Worm (Caenorhabditis elegans): ENCODE data around the gene ncx-7.

Gene ncx-7

DNA sequence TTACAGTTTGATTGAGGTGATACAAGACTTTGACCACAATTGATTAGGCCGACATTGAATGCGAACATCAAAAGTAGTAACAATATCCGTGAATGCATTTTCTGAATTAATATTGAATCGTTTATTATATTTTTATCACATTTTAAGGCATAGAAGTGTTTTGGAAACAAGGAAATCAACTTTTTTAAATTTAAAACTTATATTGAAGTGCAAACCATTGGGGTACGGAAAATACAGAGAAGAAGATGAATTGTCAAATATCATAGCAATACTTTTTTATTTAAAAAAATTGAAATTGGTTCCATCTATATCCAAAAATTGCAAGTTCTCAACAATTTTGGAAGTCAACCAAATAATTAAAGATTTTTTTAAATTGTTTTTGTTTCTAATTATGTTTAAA lies 23.1 kb upstream of the ncx-7 start, which contains the start of gene T05G5.1:
TSS of gene T05G5.1 (minus strand) at position 101 of the 400 bp plus-strand sequence.
- TF ChIP-seq hlh-1 (tag; optimal IDR thresholded peaks at IDR 0.05): no peak
- TF ChIP-seq unc-62 (GFP tag; optimal IDR thresholded peaks at IDR 0.05): no peak

DNA sequence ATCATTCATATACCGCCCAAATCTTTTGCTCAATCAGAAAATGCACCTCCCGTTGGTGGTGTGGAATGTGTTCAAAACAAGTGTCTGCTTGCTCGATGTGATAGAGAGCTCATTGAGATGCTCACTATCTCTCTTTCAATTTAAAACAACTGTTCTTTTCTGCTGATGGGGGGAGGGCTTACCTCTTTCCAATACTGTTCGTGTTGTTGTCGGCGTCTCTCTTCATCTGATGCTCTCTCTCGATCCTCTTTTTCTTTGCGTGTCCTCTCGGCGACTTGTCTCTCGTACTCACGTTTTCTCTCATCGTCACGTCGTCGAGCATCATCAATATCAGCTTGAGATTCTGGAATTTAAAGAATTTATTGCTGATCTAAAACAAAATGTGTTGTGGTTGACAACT lies 21.9 kb upstream of the ncx-7 start:
- TF ChIP-seq lin-13 (tag; optimal IDR thresholded peaks at IDR 0.05) (no peak), unc-62 (GFP tag; optimal IDR thresholded peaks at IDR 0.05) (peak; percentile 69), ces-1 (GFP tag; optimal IDR thresholded peaks at IDR 0.05) (no peak), hlh-1 (tag; optimal IDR thresholded peaks at IDR 0.05) (peak; percentile 95), mep-1 (tag; optimal IDR thresholded peaks at IDR 0.05) (no peak), nhr-2 (tag; optimal IDR thresholded peaks at IDR 0.05) (no peak), unc-120 (tag; optimal IDR thresholded peaks at IDR 0.05; ENCODE audit: poor library complexity, severe bottlenecking) (peak; percentile 27)

DNA sequence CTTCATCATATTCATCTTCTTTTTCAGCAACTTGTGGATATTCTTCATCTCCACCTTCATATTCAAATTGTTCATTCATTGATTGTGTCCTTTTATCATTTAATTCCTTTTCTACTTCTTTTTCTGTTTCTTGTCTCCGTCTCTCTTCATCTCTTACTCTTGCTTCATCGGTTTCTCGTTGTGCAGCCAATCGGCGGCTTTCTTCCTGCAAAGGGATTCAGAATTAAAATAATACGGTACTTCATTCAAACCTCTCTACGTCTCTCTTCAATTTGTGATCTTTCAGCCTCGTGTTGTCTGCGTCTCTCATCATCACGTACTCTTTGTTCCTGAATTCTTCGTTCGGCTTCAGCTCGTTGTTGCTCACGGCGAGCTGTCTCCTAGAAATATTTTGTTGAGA lies 20.6 kb upstream of the ncx-7 start:
- peak; percentile 41 for TF ChIP-seq lsy-2 (tag; optimal IDR thresholded peaks at IDR 0.05)
- no peak for TF ChIP-seq ham-2 (GFP tag; optimal IDR thresholded peaks at IDR 0.05)

DNA sequence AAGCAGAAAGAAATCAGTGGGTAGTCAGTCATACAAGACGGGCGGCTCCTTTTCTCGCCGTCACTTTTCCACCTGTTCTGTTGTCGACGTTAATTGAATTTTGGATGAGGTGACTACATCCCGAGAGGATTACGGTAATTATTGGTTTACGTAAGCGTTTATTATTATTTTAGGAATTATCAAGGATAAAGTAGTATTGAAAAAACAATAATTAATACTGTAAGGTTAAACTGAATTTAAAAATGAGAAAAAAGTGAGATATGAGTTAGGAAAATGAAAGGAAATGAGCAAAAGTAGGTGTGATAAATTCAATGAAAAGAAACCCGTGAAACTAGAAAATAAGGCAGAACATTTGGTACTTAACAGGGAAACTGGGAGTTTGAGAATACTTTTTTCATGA lies 18.9 kb upstream of the ncx-7 start, which contains the start of gene hlh-4:
TSS of gene hlh-4 (minus strand) at position 101 of the 400 bp plus-strand sequence.
- TF ChIP-seq ham-2 (GFP tag; optimal IDR thresholded peaks at IDR 0.05) (no peak), nhr-2 (tag; optimal IDR thresholded peaks at IDR 0.05) (no peak), snpc-4 (tag; optimal IDR thresholded peaks at IDR 0.05) (no peak), blmp-1 (tag; optimal IDR thresholded peaks at IDR 0.05) (no peak)

DNA sequence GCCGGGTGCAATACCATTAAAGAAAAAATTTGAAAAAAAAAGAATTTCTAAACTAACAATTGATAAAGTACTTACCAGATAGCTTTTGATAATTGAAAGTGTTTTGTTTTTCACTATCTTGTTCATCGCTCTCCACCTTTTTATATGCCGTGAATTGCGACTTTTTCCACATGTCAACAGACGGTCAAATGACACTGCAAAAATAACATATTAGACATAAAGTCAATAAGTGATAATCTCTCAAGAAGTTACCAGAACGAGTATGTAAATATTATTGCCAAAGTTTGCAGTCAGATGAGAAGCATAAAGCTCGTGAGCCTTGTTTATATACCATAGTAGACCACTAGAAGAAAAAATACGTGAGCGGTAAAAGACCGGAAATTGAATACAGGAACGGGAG lies 15.8 kb upstream of the ncx-7 start, which contains the start of gene dao-6:
TSS of gene dao-6 (minus strand) at position 345 of the 400 bp plus-strand sequence.
- no peak for TF ChIP-seq nhr-76 (tag; optimal IDR thresholded peaks at IDR 0.05)
- TF ChIP-seq elt-3 (tag; optimal IDR thresholded peaks at IDR 0.05): no peak
- TF ChIP-seq zip-8 (tag; optimal IDR thresholded peaks at IDR 0.05): no peak
- no peak for TF ChIP-seq ham-2 (GFP tag; optimal IDR thresholded peaks at IDR 0.05)
- no peak for TF ChIP-seq unc-120 (tag; optimal IDR thresholded peaks at IDR 0.05; ENCODE audit: poor library complexity, severe bottlenecking)
- TF ChIP-seq nhr-12 (tag; optimal IDR thresholded peaks at IDR 0.05): no peak
- TF ChIP-seq drap-1 (GFP tag; optimal IDR thresholded peaks at IDR 0.05): no peak
- TF ChIP-seq bed-3 (GFP tag; optimal IDR thresholded peaks at IDR 0.05): no peak
- TF ChIP-seq lin-32 (GFP tag; optimal IDR thresholded peaks at IDR 0.05): no peak
- TF ChIP-seq nhr-2 (tag; optimal IDR thresholded peaks at IDR 0.05): no peak

DNA sequence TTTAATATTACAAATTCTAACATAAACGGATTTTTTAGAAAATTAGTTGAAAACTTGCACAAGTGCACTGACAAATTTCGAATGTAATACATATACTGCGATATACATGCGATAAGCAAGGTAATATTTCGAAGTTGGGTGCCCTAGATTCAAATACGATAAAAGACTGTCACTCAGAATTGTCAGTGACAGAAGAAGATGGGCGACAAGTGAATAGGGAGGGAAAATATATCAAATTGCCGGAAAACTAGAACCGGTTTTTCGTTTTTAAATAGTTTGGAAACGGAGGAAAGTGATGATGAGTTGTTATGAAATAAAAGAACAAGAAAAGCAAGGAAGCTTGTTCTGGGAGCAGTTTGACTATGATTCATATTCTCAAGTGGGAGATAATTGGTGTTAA lies 13.9 kb upstream of the ncx-7 start:
- peak; percentile 15 for TF ChIP-seq unc-62 (GFP tag; optimal IDR thresholded peaks at IDR 0.05)
- TF ChIP-seq unc-39 (tag; optimal IDR thresholded peaks at IDR 0.05): no peak

DNA sequence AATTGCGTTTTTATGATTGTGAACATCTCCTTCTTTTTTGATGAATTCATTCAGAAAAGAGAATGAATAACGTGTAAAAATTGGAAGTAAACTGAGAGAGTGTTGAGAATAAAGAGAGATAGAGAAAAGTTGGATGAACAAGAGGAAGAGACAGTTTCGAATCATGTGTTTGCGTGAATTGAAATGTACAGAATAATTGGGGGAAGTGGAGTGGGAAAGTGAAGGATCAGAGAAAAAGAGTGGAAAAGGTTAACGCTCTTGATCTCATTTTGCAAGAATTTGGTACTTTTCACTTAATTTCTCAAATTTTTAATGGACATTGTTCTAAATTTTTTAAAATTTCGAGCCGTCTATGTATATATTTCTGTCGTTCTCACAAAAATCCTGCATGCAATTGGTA lies 13.2 kb upstream of the ncx-7 start:
- TF ChIP-seq elt-3 (tag; optimal IDR thresholded peaks at IDR 0.05) (no peak), ces-1 (GFP tag; optimal IDR thresholded peaks at IDR 0.05) (no peak), ceh-43 (GFP tag; optimal IDR thresholded peaks at IDR 0.05) (no peak), pha-4 (tag; optimal IDR thresholded peaks at IDR 0.05) (no peak), ceh-39 (tag; optimal IDR thresholded peaks at IDR 0.05) (no peak), mab-5 (tag; optimal IDR thresholded peaks at IDR 0.05) (no peak), flh-1 (GFP tag; optimal IDR thresholded peaks at IDR 0.05) (no peak), mep-1 (tag; optimal IDR thresholded peaks at IDR 0.05) (no peak), zip-8 (tag; optimal IDR thresholded peaks at IDR 0.05) (no peak), nhr-76 (tag; optimal IDR thresholded peaks at IDR 0.05) (no peak), blmp-1 (tag; optimal IDR thresholded peaks at IDR 0.05) (no peak), lin-32 (GFP tag; optimal IDR thresholded peaks at IDR 0.05) (no peak), lsy-2 (tag; optimal IDR thresholded peaks at IDR 0.05) (no peak), sptf-1 (tag; optimal IDR thresholded peaks at IDR 0.05) (no peak), nhr-28 (tag; optimal IDR thresholded peaks at IDR 0.05) (no peak)

DNA sequence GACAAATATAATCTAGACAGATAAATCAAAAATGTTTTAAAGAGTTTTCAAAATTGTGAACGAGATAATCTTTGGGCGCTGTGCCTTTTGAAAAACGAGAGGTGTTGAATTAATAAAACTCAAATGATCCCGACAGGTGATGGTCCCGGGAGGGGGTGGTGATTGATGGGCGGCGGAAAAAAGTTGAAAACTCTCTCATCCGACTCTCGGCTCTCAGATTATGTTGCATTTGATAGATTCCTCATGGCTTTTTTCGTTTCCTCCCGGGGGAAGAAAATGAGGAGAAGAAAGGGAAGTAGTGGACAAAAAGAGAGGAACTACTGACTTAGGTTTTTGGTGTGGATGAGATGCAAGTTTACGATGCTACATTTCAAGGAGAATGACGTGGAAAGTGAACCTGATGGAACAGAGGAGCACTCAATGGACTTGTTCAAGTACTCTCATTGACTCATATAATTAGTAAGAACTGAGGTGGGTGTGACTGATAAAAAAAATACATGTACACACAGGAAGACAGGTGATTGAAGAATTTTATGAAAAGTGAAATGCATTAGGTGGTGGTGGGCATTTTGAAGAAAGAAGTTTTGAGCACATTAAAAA lies 11.3 kb upstream of the ncx-7 start:
- peak; percentile 2 for TF ChIP-seq hlh-1 (tag; optimal IDR thresholded peaks at IDR 0.05)
- TF ChIP-seq unc-62 (GFP tag; optimal IDR thresholded peaks at IDR 0.05): peak; percentile 69
- no peak for TF ChIP-seq lin-32 (GFP tag; optimal IDR thresholded peaks at IDR 0.05)

Data from whole organism, mixed stage, embryonic.